Worm (Caenorhabditis elegans) whole organism, L1 larva: ENCODE data around the gene C34C12.6.
A peak's percentile ranks its signal among the peaks of the same experiment; 100 is the strongest.

Experiments
- C04F5.9 ChIP-seq: sonication (generic microtip); optimal IDR thresholded peaks from 2 replicates; lab custom pipeline; 2016; ENCODE audit warnings: missing genetic modification characterization, missing compliant biosample characterization
- C16A3.4 ChIP-seq: fragments of 150-350 bp; optimal IDR thresholded peaks from 2 replicates; lab custom pipeline; 2014; ENCODE audit warnings: missing biosample characterization, missing genetic modification characterization
- C34B4.2 ChIP-seq: sonication (generic microtip); optimal IDR thresholded peaks from 2 replicates; lab custom pipeline; 2017; ENCODE audit warnings: mild to moderate bottlenecking, missing genetic modification characterization, missing compliant biosample characterization
- F16B12.6 ChIP-seq: fragments of 150-350 bp; optimal IDR thresholded peaks from 2 replicates; lab custom pipeline; 2014; ENCODE audit warnings: missing biosample characterization, missing genetic modification characterization
- aha-1 ChIP-seq: fragments of 150-350 bp; optimal IDR thresholded peaks from 2 replicates; lab custom pipeline; 2014; ENCODE audit warnings: missing biosample characterization, missing genetic modification characterization
- alr-1 ChIP-seq: fragments of 200-800 bp; sonication (Bioruptor generic); optimal IDR thresholded peaks from 2 replicates; lab custom pipeline; 2018; ENCODE audit warnings: borderline replicate concordance, mild to moderate bottlenecking, missing genetic modification characterization, missing compliant biosample characterization
- aly-2 ChIP-seq: fragments of 150-350 bp; optimal IDR thresholded peaks from 2 replicates; lab custom pipeline; 2014; ENCODE audit warnings: missing biosample characterization, missing genetic modification characterization
- ama-1 ChIP-seq: fragments of 150-350 bp; optimal IDR thresholded peaks from 2 replicates; lab custom pipeline; 2014
- ceh-63 ChIP-seq: fragments of 200-800 bp; sonication (Bioruptor generic); optimal IDR thresholded peaks from 2 replicates; lab custom pipeline; 2018; ENCODE audit warnings: mild to moderate bottlenecking, missing genetic modification characterization, missing compliant biosample characterization
- ceh-90 ChIP-seq: sonication (generic microtip); optimal IDR thresholded peaks from 2 replicates; lab custom pipeline; 2016; ENCODE audit warnings: missing genetic modification characterization, missing compliant biosample characterization
- ces-1 ChIP-seq: fragments of 150-350 bp; optimal IDR thresholded peaks from 2 replicates; lab custom pipeline; 2014; ENCODE audit warnings: missing biosample characterization, missing genetic modification reagents, missing genetic modification characterization
- dsc-1 ChIP-seq: sonication (generic microtip); optimal IDR thresholded peaks from 2 replicates; lab custom pipeline; 2016; ENCODE audit warnings: mild to moderate bottlenecking, missing genetic modification characterization, missing compliant biosample characterization
- efl-1 ChIP-seq, 4 experiments: fragments of 150-350 bp; optimal IDR thresholded peaks in 3 of 4; peaks in 1 of 4; 1 replicate in 1 of 4; 2 replicates in 3 of 4; lab custom pipeline; 2014; ENCODE audit warnings: missing biosample characterization in 2 of 4, missing genetic modification characterization in 2 of 4, missing genetic modification reagents in 2 of 4
- efl-3 ChIP-seq: fragments of 200-800 bp; sonication (Bioruptor generic); optimal IDR thresholded peaks from 2 replicates; lab custom pipeline; 2018; ENCODE audit warnings: mild to moderate bottlenecking, missing genetic modification characterization, missing compliant biosample characterization
- ets-5 ChIP-seq: fragments of 200-800 bp; sonication (Bioruptor generic); IDR thresholded peaks from 2 replicates; pipeline ENCODE4 v1.3.6; 2022; ENCODE audit warnings: missing genetic modification characterization, missing compliant biosample characterization
- fkh-10 ChIP-seq: sonication (generic microtip); optimal IDR thresholded peaks from 2 replicates; lab custom pipeline; 2017; ENCODE audit warnings: missing biosample characterization, missing genetic modification reagents, missing genetic modification characterization
- fkh-8 ChIP-seq: sonication (generic microtip); optimal IDR thresholded peaks from 2 replicates; lab custom pipeline; 2016; ENCODE audit warnings: mild to moderate bottlenecking, missing genetic modification characterization, missing compliant biosample characterization
- grh-1 ChIP-seq: fragments of 200-800 bp; sonication (Bioruptor generic); IDR thresholded peaks from 2 replicates; pipeline ENCODE4 v1.3.6; 2022; ENCODE audit warnings: missing genetic modification reagents, missing genetic modification characterization, missing compliant biosample characterization
- hlh-17 ChIP-seq: fragments of 200-800 bp; sonication (Bioruptor generic); optimal IDR thresholded peaks from 2 replicates; lab custom pipeline; 2018; ENCODE audit warnings: missing genetic modification characterization, mild to moderate bottlenecking, missing compliant biosample characterization, moderate library complexity, borderline replicate concordance
- hpl-2 ChIP-seq: fragments of 150-350 bp; optimal IDR thresholded peaks from 2 replicates; lab custom pipeline; 2014; ENCODE audit warnings: missing biosample characterization, missing genetic modification reagents, missing genetic modification characterization
- irx-1 ChIP-seq: sonication (generic microtip); optimal IDR thresholded peaks from 2 replicates; lab custom pipeline; 2016; ENCODE audit warnings: missing genetic modification characterization, missing compliant biosample characterization
- lin-13 ChIP-seq: fragments of 150-350 bp; optimal IDR thresholded peaks from 2 replicates; lab custom pipeline; 2014; ENCODE audit warnings: missing biosample characterization, missing genetic modification reagents, missing genetic modification characterization
- lin-14 ChIP-seq: fragments of 200-800 bp; sonication (Bioruptor generic); optimal IDR thresholded peaks from 2 replicates; lab custom pipeline; 2018; ENCODE audit warnings: mild to moderate bottlenecking, missing genetic modification characterization, moderate library complexity, missing compliant biosample characterization
- lin-15B ChIP-seq: fragments of 150-350 bp; sonication (generic microtip); optimal IDR thresholded peaks from 3 replicates; lab custom pipeline; 2014; ENCODE audit warnings: missing biosample characterization, missing genetic modification characterization
- lin-35 ChIP-seq, 2 experiments: fragments of 150-350 bp; optimal IDR thresholded peaks; 2 replicates each; lab custom pipeline; 2014; ENCODE audit warnings: missing biosample characterization in 2 of 2, missing genetic modification characterization in 2 of 2, missing genetic modification reagents in 2 of 2
- lin-39 ChIP-seq: fragments of 150-350 bp; optimal IDR thresholded peaks from 2 replicates; lab custom pipeline; 2014; ENCODE audit warnings: missing biosample characterization, missing genetic modification reagents, missing genetic modification characterization
- mab-9 ChIP-seq: fragments of 200-800 bp; sonication (Bioruptor generic); IDR thresholded peaks from 2 replicates; pipeline ENCODE4 v1.3.6; 2022; ENCODE audit warnings: missing genetic modification reagents, missing genetic modification characterization, missing compliant biosample characterization
- mef-2 ChIP-seq: fragments of 150-350 bp; optimal IDR thresholded peaks from 2 replicates; lab custom pipeline; 2014; ENCODE audit warnings: missing biosample characterization, missing genetic modification characterization
- mep-1 ChIP-seq: fragments of 150-350 bp; optimal IDR thresholded peaks from 2 replicates; lab custom pipeline; 2014; ENCODE audit warnings: missing biosample characterization, missing genetic modification characterization
- nhr-11 ChIP-seq: fragments of 150-350 bp; optimal IDR thresholded peaks from 2 replicates; lab custom pipeline; 2014; ENCODE audit warnings: missing biosample characterization, missing genetic modification characterization
- nhr-20 ChIP-seq: sonication (generic microtip); optimal IDR thresholded peaks from 2 replicates; lab custom pipeline; 2016; ENCODE audit warnings: mild to moderate bottlenecking, missing genetic modification characterization, missing compliant biosample characterization
- nhr-47 ChIP-seq: sonication (generic microtip); optimal IDR thresholded peaks from 2 replicates; lab custom pipeline; 2016; ENCODE audit warnings: mild to moderate bottlenecking, missing genetic modification characterization, moderate library complexity, missing compliant biosample characterization
- nhr-77 ChIP-seq: fragments of 150-350 bp; optimal IDR thresholded peaks from 2 replicates; lab custom pipeline; 2014; ENCODE audit warnings: missing biosample characterization, missing genetic modification characterization
- nhr-90 ChIP-seq: sonication (generic microtip); optimal IDR thresholded peaks from 2 replicates; lab custom pipeline; 2016; ENCODE audit warnings: mild to moderate bottlenecking, missing genetic modification characterization, missing compliant biosample characterization; ENCODE audit not compliant: poor library complexity
- rnt-1 ChIP-seq: sonication (generic microtip); optimal IDR thresholded peaks from 2 replicates; lab custom pipeline; 2016; ENCODE audit warnings: mild to moderate bottlenecking, missing genetic modification characterization, moderate library complexity, missing compliant biosample characterization
- sox-4 ChIP-seq: sonication (generic microtip); optimal IDR thresholded peaks from 2 replicates; lab custom pipeline; 2016; ENCODE audit warnings: missing genetic modification characterization, missing compliant biosample characterization
- unc-130 ChIP-seq: fragments of 150-350 bp; optimal IDR thresholded peaks from 2 replicates; lab custom pipeline; 2017; ENCODE audit warnings: missing biosample characterization, missing genetic modification characterization, inconsistent platforms
- unc-62 ChIP-seq: fragments of 150-350 bp; optimal IDR thresholded peaks from 2 replicates; lab custom pipeline; 2014; ENCODE audit warnings: missing biosample characterization, missing genetic modification reagents, missing genetic modification characterization
- unc-86 ChIP-seq: sonication (generic microtip); optimal IDR thresholded peaks from 2 replicates; lab custom pipeline; 2016; ENCODE audit warnings: missing genetic modification characterization, missing compliant biosample characterization
- vab-15 ChIP-seq: sonication (generic microtip); optimal IDR thresholded peaks from 2 replicates; lab custom pipeline; 2017; ENCODE audit warnings: missing genotype, mild to moderate bottlenecking, missing genetic modification characterization, missing compliant biosample characterization
- zag-1 ChIP-seq: fragments of 150-350 bp; optimal IDR thresholded peaks from 2 replicates; lab custom pipeline; 2014; ENCODE audit warnings: missing biosample characterization, missing genetic modification characterization
- zip-4 ChIP-seq: fragments of 200-800 bp; sonication (Bioruptor generic); optimal IDR thresholded peaks from 2 replicates; lab custom pipeline; 2018; ENCODE audit warnings: mild to moderate bottlenecking, missing genetic modification characterization, moderate library complexity, missing compliant biosample characterization

C34C12.6 gene

ce11 chrIII:3460061-3460460 is 22.3 kb upstream of the C34C12.6 start, which contains the start of gene C34C12.8 (continued):
- no peak for TF ChIP-seq alr-1
- TF ChIP-seq mep-1, result peak; percentile 98
- peak; percentile 84 for TF ChIP-seq F16B12.6
- peak; percentile 97 for TF ChIP-seq rnt-1
- no peak for TF ChIP-seq ets-5 (GFP tag; lab: Robert Waterston, UW)
- peak; percentile 96 for TF ChIP-seq C16A3.4 (tag; lab: Kevin White, UChicago)
- TF ChIP-seq hpl-2 (GFP tag; lab: Kevin White, UChicago), result peak; percentile 85
- TF ChIP-seq zip-4 (GFP tag; lab: Kevin White, UChicago), result peak; percentile 87
- TF ChIP-seq sox-4 (tag; lab: Kevin White, UChicago), result peak; percentile 85
- peak; percentile 97 for TF ChIP-seq lin-13 (GFP tag; lab: Kevin White, UChicago)
- peak; percentile 96 for TF ChIP-seq irx-1
- peak; percentile 88 for TF ChIP-seq nhr-77
- no peak for TF ChIP-seq hlh-17 (GFP tag; lab: Kevin White, UChicago)
- no peak for TF ChIP-seq ces-1 (GFP tag; lab: Kevin White, UChicago)
- TF ChIP-seq C34B4.2 (tag; lab: Kevin White, UChicago), result peak; percentile 84
- TF ChIP-seq mab-9 (GFP tag; lab: Robert Waterston, UW), result peak; percentile 95
- peak; percentile 98 for TF ChIP-seq dsc-1
- peak; percentile 98 for TF ChIP-seq unc-130
- peak; percentile 73 for TF ChIP-seq aha-1
- TF ChIP-seq unc-86 (tag; lab: Kevin White, UChicago), result peak; percentile 97
- peak; percentile 66 for TF ChIP-seq zag-1 (tag; lab: Kevin White, UChicago)
- TF ChIP-seq unc-62, result peak; percentile 71
- TF ChIP-seq C04F5.9, result peak; percentile 91
- peak; percentile 95 for TF ChIP-seq lin-15B
- peak; percentile 94 for TF ChIP-seq fkh-8 (tag; lab: Kevin White, UChicago)
- peak; percentile 98 for TF ChIP-seq nhr-47 (tag; lab: Kevin White, UChicago)
- TF ChIP-seq aly-2 (tag; lab: Kevin White, UChicago), result peak; percentile 90
- peak; percentile 98 for TF ChIP-seq nhr-90 (tag; lab: Kevin White, UChicago)
- no peak for TF ChIP-seq vab-15
- peak; percentile 74 for TF ChIP-seq ceh-63
- peak; percentile 57 for TF ChIP-seq efl-3 (GFP tag; lab: Kevin White, UChicago)
- peak; percentile 86 for TF ChIP-seq fkh-10 (GFP tag; lab: Kevin White, UChicago)

ce11 chrIII:3461403-3461802 is 21.0 kb upstream of the C34C12.6 start, which contains the start of gene pph-6:
pph-6 (plus strand) TSS chrIII:3461703.
- no peak for TF ChIP-seq lin-13 (GFP tag; lab: Kevin White, UChicago)
- no peak for TF ChIP-seq unc-130
- TF ChIP-seq ama-1 (lab: Kevin White, UChicago), result no peak
- no peak for TF ChIP-seq efl-1 (optimal IDR thresholded peaks at IDR 0.05; lab: Kevin White, UChicago)
- peak in 1 of 2 experiments; percentile 82 for TF ChIP-seq efl-1 (GFP tag; optimal IDR thresholded peaks at IDR 0.05 in 1 of 2; lab: Kevin White, UChicago)
- TF ChIP-seq mef-2, result no peak
- no peak for TF ChIP-seq ceh-90 (tag; lab: Kevin White, UChicago)

ce11 chrIII:3467013-3467412 is 15.4 kb upstream of the C34C12.6 start:
- TF ChIP-seq fkh-10 (GFP tag; lab: Kevin White, UChicago) (no peak), nhr-11 (no peak), mep-1 (no peak), F16B12.6 (no peak), lin-13 (GFP tag; lab: Kevin White, UChicago) (no peak), lin-35 (GFP tag; optimal IDR thresholded peaks at IDR 0.05; lab: Kevin White, UChicago) (no peak), nhr-77 (no peak), lin-14 (GFP tag; lab: Kevin White, UChicago) (no peak), nhr-20 (tag; lab: Kevin White, UChicago) (no peak), grh-1 (GFP tag; lab: Robert Waterston, UW) (no peak), lin-39 (tag; lab: Kevin White, UChicago) (no peak)
